Worm (Caenorhabditis elegans) whole organism, L2 larva: ENCODE data around the gene str-150.

Experiments
- blmp-1 ChIP-seq: sonication (generic microtip); optimal IDR thresholded peaks from 2 replicates; lab custom pipeline; 2017; ENCODE audit warnings: missing genetic modification characterization, mild to moderate bottlenecking, missing compliant biosample characterization, antibody characterized with exemption, moderate library complexity; ENCODE audit not compliant: insufficient read depth
- dmd-4 ChIP-seq: sonication (generic microtip); optimal IDR thresholded peaks from 2 replicates; lab custom pipeline; 2017; ENCODE audit warnings: missing biosample characterization, missing genetic modification characterization
- lin-11 ChIP-seq: fragments of 150-350 bp; sonication (generic microtip); optimal IDR thresholded peaks from 2 replicates; lab custom pipeline; 2014; ENCODE audit warnings: missing biosample characterization, missing genetic modification characterization, inconsistent platforms, mixed read lengths
- lin-13 ChIP-seq: fragments of 150-350 bp; optimal IDR thresholded peaks from 2 replicates; lab custom pipeline; 2014; ENCODE audit warnings: missing biosample characterization, missing genetic modification reagents, missing genetic modification characterization
- lin-39 ChIP-seq: fragments of 150-350 bp; optimal IDR thresholded peaks from 2 replicates; lab custom pipeline; 2014; ENCODE audit warnings: missing biosample characterization, missing genetic modification reagents, missing genetic modification characterization
- skn-1 ChIP-seq: sonication (generic microtip); optimal IDR thresholded peaks from 2 replicates; lab custom pipeline; 2017; ENCODE audit warnings: missing biosample characterization, missing genetic modification characterization
- ztf-11 ChIP-seq: sonication (generic microtip); optimal IDR thresholded peaks from 2 replicates; lab custom pipeline; 2017; ENCODE audit warnings: missing biosample characterization, missing genetic modification characterization

- no peak for TF ChIP-seq lin-13 (GFP tag; lab: Kevin White, UChicago)
- TF ChIP-seq dmd-4 (tag; lab: Kevin White, UChicago), result no peak
- TF ChIP-seq blmp-1, result no peak
- no peak for TF ChIP-seq skn-1 (tag; lab: Kevin White, UChicago)
- no peak for TF ChIP-seq ztf-11
- TF ChIP-seq lin-39 (tag; lab: Kevin White, UChicago), result no peak
- TF ChIP-seq lin-11 (tag; lab: Kevin White, UChicago), result no peak
Measured at ce11 chrV:16598437-16598836, 15.4 kb downstream of the str-150 start.
